Worm (Caenorhabditis elegans) whole organism, early embryonic: ENCODE results near the gene sel-9.

ENCODE experiments used
- ama-1 ChIP-seq: fragments of 150-350 bp; optimal IDR thresholded peaks from 2 replicates; lab custom pipeline; 2014
- ceh-13 ChIP-seq: fragments of 200-800 bp; sonication (Bioruptor generic); optimal IDR thresholded peaks from 2 replicates; lab custom pipeline; 2018; ENCODE audit warnings: mild to moderate bottlenecking, missing genetic modification characterization, missing compliant biosample characterization
- pes-1 ChIP-seq: fragments of 200-800 bp; sonication (Bioruptor generic); IDR thresholded peaks from 2 replicates; pipeline ENCODE4 v1.3.6; 2022; ENCODE audit warnings: missing genetic modification reagents, missing genetic modification characterization, missing compliant biosample characterization
- scrt-1 ChIP-seq: fragments of 200-800 bp; sonication (Bioruptor generic); IDR thresholded peaks from 2 replicates; pipeline ENCODE4 v1.3.6; 2022; ENCODE audit warnings: missing genetic modification characterization, missing compliant biosample characterization

DNA sequence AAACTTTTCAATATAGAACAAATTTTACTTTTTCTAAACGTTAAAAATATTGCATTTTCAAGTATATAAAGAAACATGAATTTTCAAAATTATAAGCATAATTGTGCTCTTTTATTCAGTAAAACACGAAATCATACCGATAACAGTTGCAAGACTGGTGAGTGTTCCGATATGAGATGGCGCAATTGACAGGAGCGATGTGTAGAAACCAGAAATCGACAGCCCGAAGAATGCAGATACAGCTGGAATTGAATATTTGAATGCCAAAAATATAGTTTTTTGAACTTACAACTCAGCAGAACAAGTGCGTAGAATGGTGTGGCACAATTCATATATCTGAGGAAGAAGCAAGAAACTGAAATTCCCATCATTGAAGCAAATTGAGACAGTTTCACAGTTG lies 19.4 kb downstream of the sel-9 start:
- no peak for TF ChIP-seq pes-1 (GFP tag; lab: Robert Waterston, UW)
- no peak for TF ChIP-seq ama-1 (lab: Kevin White, UChicago)
- no peak for TF ChIP-seq scrt-1 (GFP tag; lab: Robert Waterston, UW)
- no peak for TF ChIP-seq ceh-13 (GFP tag; lab: Kevin White, UChicago)
